Worm (Caenorhabditis elegans) whole organism, young adult: Measurements from ENCODE around the gene sas-7.

Experiments
- ccch-3 ChIP-seq: fragments of 200-800 bp; sonication (Bioruptor generic); optimal IDR thresholded peaks from 2 replicates; lab custom pipeline; 2018; ENCODE audit warnings: mild to moderate bottlenecking, missing genetic modification characterization, missing compliant biosample characterization
- chd-7 ChIP-seq: sonication (generic microtip); optimal IDR thresholded peaks from 2 replicates; lab custom pipeline; 2016; ENCODE audit warnings: mild to moderate bottlenecking, missing genetic modification characterization, moderate library complexity, missing compliant biosample characterization

DNA sequence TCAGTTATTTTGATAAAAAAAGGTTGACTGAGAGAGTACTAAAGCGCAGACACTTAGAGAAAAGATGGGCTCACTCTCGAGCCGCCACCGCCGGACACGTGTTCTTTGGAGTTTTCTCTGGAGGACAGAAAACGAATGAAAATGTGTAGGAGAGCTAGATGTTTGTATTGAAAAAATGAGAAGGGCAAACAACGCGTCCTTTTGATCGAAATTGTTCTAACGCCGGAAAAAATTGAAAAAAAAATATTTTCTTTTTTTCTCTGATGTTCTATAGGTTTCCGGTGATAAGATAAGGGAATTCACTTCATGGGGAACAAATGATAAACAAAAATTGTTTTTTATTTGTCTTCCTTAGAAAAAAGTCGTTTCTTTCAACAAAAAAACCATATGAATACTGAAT is 9.0 kb downstream of the sas-7 start:
- TF ChIP-seq chd-7 (tag; lab: Kevin White, UChicago) = no peak
- no peak for TF ChIP-seq ccch-3
